Fruit fly (Drosophila melanogaster): ENCODE measurements around the gene CG11679.

The CG11679 gene

DNA sequence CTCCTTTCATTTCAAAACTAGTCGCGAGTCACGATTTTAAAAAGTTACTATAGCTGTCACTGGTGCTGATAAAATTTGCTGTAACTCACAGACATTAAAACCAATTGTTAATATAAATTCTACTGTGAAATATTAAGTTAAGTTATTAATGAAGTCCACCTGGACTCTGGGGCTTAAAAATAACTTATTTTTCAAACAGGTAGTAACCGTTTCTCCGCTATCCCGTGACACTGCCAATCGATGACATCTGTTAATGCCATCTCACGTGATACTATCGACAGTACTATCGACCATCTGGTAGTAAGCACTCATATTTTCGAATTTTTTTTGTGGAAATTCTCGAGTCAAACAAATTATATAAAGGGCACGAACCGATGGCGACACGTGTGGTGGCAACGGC is 4.8 kb downstream of the CG11679 start, which contains the start of the genes CG12379 and MagR (continued):
- TF ChIP-seq dsx (GFP tag; optimal IDR thresholded peaks at IDR 0.05; ENCODE audit: poor library complexity, severe bottlenecking) (no peak), CG9139 (GFP tag; optimal IDR thresholded peaks at IDR 0.05) (no peak), Sox14 (GFP tag; optimal IDR thresholded peaks at IDR 0.05) (peak; percentile 18), Hr39 (GFP tag; optimal IDR thresholded peaks at IDR 0.05) (peak; percentile 66), CG11294 (GFP tag; IDR thresholded peaks at IDR 0.05) (no peak), CG31627 (GFP tag; optimal IDR thresholded peaks at IDR 0.05) (peak; percentile 69), Gug (GFP tag; IDR thresholded peaks at IDR 0.05) (peak; percentile 58), CG7368 (GFP tag; optimal IDR thresholded peaks at IDR 0.05) (no peak), CG11762 (GFP tag; optimal IDR thresholded peaks at IDR 0.05; ENCODE audit: insufficient read depth) (no peak), eg (GFP tag; IDR thresholded peaks at IDR 0.05) (0 out of 3 replicates have a peak, but pooled peaks have one; percentile 33), Eip78C (GFP tag) (peak; percentile 77), Sox102F (GFP tag; optimal IDR thresholded peaks at IDR 0.05) (no peak), svp (GFP tag) (peak; percentile 84), net (GFP tag; optimal IDR thresholded peaks at IDR 0.05) (no peak), Smox (GFP tag; optimal IDR thresholded peaks at IDR 0.05) (peak; percentile 36), fkh (GFP tag; optimal IDR thresholded peaks at IDR 0.05) (no peak), Ets96B (tag; optimal IDR thresholded peaks at IDR 0.05) (peak; percentile 41), CG32006 (GFP tag; optimal IDR thresholded peaks at IDR 0.05) (peak; percentile 29), CG8119 (GFP tag; IDR thresholded peaks at IDR 0.05) (0 out of 3 replicates have a peak, but pooled peaks have one; percentile 12), salr (GFP tag; optimal IDR thresholded peaks at IDR 0.05) (no peak), Met (GFP tag; optimal IDR thresholded peaks at IDR 0.05) (peak; percentile 64), CG16779 (tag; optimal IDR thresholded peaks at IDR 0.05) (no peak), CG6792 (GFP tag; optimal IDR thresholded peaks at IDR 0.05) (no peak)

DNA sequence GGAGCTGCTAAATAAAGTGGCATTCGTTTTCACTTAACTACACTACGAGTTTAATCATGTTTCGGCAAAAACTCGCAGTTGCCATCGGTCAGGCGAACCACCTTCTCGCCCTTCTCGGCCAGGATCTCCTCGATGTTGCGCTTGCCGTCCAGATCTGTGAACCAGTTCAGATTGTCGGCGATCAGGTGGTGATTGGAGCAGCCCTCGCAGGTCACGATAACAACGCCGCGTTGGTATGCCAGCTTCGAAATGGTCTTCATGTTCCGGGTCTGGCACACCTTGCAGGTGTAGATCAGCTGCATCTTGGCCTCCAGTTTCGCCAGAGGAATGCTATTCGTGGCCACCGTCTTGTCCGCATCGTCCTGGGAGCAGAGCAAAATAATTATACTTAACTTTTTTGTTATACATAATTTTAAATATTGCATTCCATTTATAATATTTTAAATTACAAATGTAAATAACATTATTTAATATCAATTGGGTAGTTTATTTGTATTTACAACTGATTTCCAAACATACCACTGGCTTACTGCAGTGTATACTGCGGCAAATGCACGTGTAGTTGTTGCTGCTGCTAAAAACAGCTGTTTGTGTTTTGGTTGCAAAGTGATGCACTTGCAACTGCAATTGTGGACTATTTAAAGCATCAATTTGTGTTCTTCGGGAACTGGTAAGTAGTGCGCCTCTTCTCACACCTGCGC is 5.4 kb downstream of the CG11679 start:
- no peak for TF ChIP-seq CG7368 (GFP tag; optimal IDR thresholded peaks at IDR 0.05)
- no peak for TF ChIP-seq CG6792 (GFP tag; optimal IDR thresholded peaks at IDR 0.05)
- no peak for TF ChIP-seq fd59A (GFP tag; optimal IDR thresholded peaks at IDR 0.05)
- TF ChIP-seq CG6163 (GFP tag; IDR thresholded peaks at IDR 0.05), result peak; percentile 47; the same call in 1 of the 3 replicates
- peak; percentile 60 for TF ChIP-seq CG15336 (GFP tag; IDR thresholded peaks at IDR 0.05)
- TF ChIP-seq dsx (GFP tag; optimal IDR thresholded peaks at IDR 0.05; ENCODE audit: poor library complexity, severe bottlenecking), result no peak
- no peak for TF ChIP-seq Hr38 (GFP tag; optimal IDR thresholded peaks at IDR 0.05)
- no peak for TF ChIP-seq Gug (GFP tag; IDR thresholded peaks at IDR 0.05)
- no peak for TF ChIP-seq CG11902 (GFP tag; optimal IDR thresholded peaks at IDR 0.05)
- TF ChIP-seq net (GFP tag; optimal IDR thresholded peaks at IDR 0.05), result no peak
- TF ChIP-seq eg (GFP tag; IDR thresholded peaks at IDR 0.05), result peak; percentile 72
- no peak for TF ChIP-seq topi (GFP tag; optimal IDR thresholded peaks at IDR 0.05)
- peak; percentile 32 for TF ChIP-seq Eip78C (GFP tag)
- TF ChIP-seq CG8119 (GFP tag; IDR thresholded peaks at IDR 0.05), result peak; percentile 26; the same call in 1 of the 3 replicates
- no peak for TF ChIP-seq CG32006 (GFP tag; optimal IDR thresholded peaks at IDR 0.05)
- no peak for TF ChIP-seq CG8632 (GFP tag; optimal IDR thresholded peaks at IDR 0.05)

DNA sequence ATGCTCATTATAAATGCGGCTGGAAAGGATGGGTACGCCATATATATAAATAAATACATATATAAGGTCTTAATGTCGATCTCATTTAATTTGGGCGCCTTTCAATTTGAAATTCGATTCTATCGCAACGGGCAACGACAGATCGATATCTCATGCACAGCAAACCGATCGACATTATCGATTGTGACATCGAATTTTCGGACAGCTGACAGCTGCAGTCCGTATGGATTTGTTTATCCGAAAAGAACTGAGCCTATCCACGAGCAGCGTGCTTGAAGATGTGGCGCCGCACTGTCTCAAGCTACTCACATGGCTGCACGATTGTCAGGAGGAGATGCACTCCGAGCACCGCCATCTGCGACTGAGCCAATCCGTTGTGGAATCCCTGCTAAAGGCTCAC is 6.8 kb downstream of the CG11679 start, which contains the start of gene CG8191:
Gene CG8191, plus strand, starts transcription at position 211 of the 400 bp plus-strand sequence.
- TF ChIP-seq CG6792 (GFP tag; optimal IDR thresholded peaks at IDR 0.05) (no peak), Hr4 (GFP tag; optimal IDR thresholded peaks at IDR 0.05) (no peak), CG6808 (GFP tag; optimal IDR thresholded peaks at IDR 0.05) (no peak), topi (GFP tag; optimal IDR thresholded peaks at IDR 0.05) (no peak), CG31627 (GFP tag; optimal IDR thresholded peaks at IDR 0.05) (no peak), Eip75B (GFP tag; optimal IDR thresholded peaks at IDR 0.05) (no peak)

DNA sequence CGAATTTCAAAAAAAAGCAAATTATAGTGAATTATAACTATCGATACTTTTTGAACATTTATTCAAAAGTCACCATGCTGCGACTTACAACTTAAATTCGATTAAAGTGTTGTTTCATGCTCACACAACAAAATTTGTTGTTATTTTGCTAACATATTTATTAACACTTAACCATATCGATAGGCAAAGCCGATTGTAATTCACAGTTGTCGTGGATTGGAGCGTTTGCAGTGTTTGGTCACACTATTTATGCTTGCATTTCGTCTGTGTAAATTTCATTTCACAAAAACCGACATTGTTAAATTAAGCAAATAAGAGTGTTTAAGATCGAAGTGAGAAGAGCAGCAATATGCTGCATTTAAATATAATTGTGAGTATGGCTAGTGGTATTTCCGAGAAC is 26.3 kb downstream of the CG11679 start, which contains the start of gene HUWE1:
Gene HUWE1, plus strand, starts transcription at position 220 of the 400 bp plus-strand sequence.
- TF ChIP-seq CG3919 (GFP tag; optimal IDR thresholded peaks at IDR 0.05) (no peak), esn (GFP tag; optimal IDR thresholded peaks at IDR 0.05) (peak; percentile 10), dsx (GFP tag; optimal IDR thresholded peaks at IDR 0.05; ENCODE audit: poor library complexity, severe bottlenecking) (peak; percentile 25), net (GFP tag; optimal IDR thresholded peaks at IDR 0.05) (no peak), CG10669 (GFP tag; optimal IDR thresholded peaks at IDR 0.05) (no peak), CG8119 (GFP tag; IDR thresholded peaks at IDR 0.05) (no peak), Hr38 (GFP tag; optimal IDR thresholded peaks at IDR 0.05) (no peak), CG4318 (GFP tag; optimal IDR thresholded peaks at IDR 0.05) (no peak), CG6276 (GFP tag; optimal IDR thresholded peaks at IDR 0.05) (no peak), CG15336 (GFP tag; IDR thresholded peaks at IDR 0.05) (0 out of 2 replicates have a peak, but pooled peaks have one; percentile 14), Sox14 (GFP tag; optimal IDR thresholded peaks at IDR 0.05) (peak; percentile 17), CG6163 (GFP tag; IDR thresholded peaks at IDR 0.05) (no peak), Eip93F (GFP tag; optimal IDR thresholded peaks at IDR 0.05) (no peak), CG6854 (GFP tag; optimal IDR thresholded peaks at IDR 0.05) (peak; percentile 47), CG3032 (tag; optimal IDR thresholded peaks at IDR 0.05) (no peak), OdsH (GFP tag; optimal IDR thresholded peaks at IDR 0.05) (no peak)

Data from whole organism, prepupa.